Worm (Caenorhabditis elegans) whole organism, late embryonic: ENCODE results near the gene B0244.6.

Experiments
- C08G9.2 ChIP-seq: sonication (generic microtip); optimal IDR thresholded peaks from 2 replicates; lab custom pipeline; 2016; ENCODE audit warnings: mild to moderate bottlenecking, missing genetic modification characterization, moderate library complexity, missing compliant biosample characterization
- T23F11.4 ChIP-seq: fragments of 200-800 bp; sonication (Bioruptor generic); optimal IDR thresholded peaks from 2 replicates; lab custom pipeline; 2018; ENCODE audit warnings: mild to moderate bottlenecking, missing genetic modification characterization, missing compliant biosample characterization
- ama-1 ChIP-seq: fragments of 150-350 bp; optimal IDR thresholded peaks from 2 replicates; lab custom pipeline; 2014
- ceh-24 ChIP-seq: sonication (generic microtip); optimal IDR thresholded peaks from 2 replicates; lab custom pipeline; 2016; ENCODE audit warnings: mild to moderate bottlenecking, missing genetic modification characterization, missing compliant biosample characterization
- fax-1 ChIP-seq: sonication (generic microtip); optimal IDR thresholded peaks from 2 replicates; lab custom pipeline; 2016; ENCODE audit warnings: missing genotype, missing genetic modification characterization, missing compliant biosample characterization
- fkh-10 ChIP-seq: fragments of 150-350 bp; optimal IDR thresholded peaks from 2 replicates; lab custom pipeline; 2014; ENCODE audit warnings: missing biosample characterization, missing genetic modification reagents, missing genetic modification characterization
- madf-2 ChIP-seq: sonication (generic microtip); optimal IDR thresholded peaks from 2 replicates; lab custom pipeline; 2017; ENCODE audit warnings: missing genetic modification characterization, missing compliant biosample characterization
- pha-4 ChIP-seq: fragments of 150-350 bp; optimal IDR thresholded peaks from 2 replicates; lab custom pipeline; 2018; ENCODE audit warnings: missing biosample characterization, missing genetic modification reagents, missing genetic modification characterization
- sox-4 ChIP-seq: sonication (generic microtip); optimal IDR thresholded peaks from 2 replicates; lab custom pipeline; 2017; ENCODE audit warnings: mild to moderate bottlenecking, missing genetic modification characterization, inconsistent platforms, missing compliant biosample characterization
- tbx-2 ChIP-seq: sonication (generic microtip); optimal IDR thresholded peaks from 2 replicates; lab custom pipeline; 2016; ENCODE audit warnings: missing genetic modification characterization, missing compliant biosample characterization

DNA sequence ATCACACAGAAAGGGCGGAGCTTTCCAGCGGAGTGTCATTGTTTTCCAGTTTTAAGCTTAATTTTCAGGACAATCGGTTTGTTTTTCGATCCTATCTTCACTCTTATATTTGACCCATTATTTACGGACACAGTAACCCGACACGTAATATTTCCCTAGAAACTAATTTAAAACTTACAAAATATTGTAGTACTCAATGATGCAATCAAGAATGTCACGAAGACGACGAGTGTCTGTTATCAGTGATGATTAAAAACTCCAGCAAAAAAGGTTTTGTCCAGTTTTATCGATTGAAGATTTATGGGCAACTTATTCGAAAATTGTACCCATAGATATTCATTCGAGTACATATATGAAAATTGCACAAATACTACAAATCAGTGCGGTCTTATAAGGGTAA, 4.9 kb upstream of the B0244.6 start, which contains the start of gene B0244.17:
- TF ChIP-seq fkh-10 (GFP tag; lab: Kevin White, UChicago) (no peak), tbx-2 (tag; lab: Kevin White, UChicago) (no peak), sox-4 (tag; lab: Kevin White, UChicago) (no peak), ceh-24 (tag; lab: Kevin White, UChicago) (no peak), ama-1 (lab: Kevin White, UChicago) (no peak), C08G9.2 (no peak), pha-4 (tag; lab: Kevin White, UChicago) (no peak), fax-1 (tag; lab: Kevin White, UChicago) (no peak), T23F11.4 (GFP tag; lab: Kevin White, UChicago) (no peak), madf-2 (no peak)
